Worm (Caenorhabditis elegans) whole organism, mixed stage, embryonic: ENCODE results near the gene F11E6.11.

Source experiments
- drap-1 ChIP-seq: fragments of 200-800 bp; sonication (Bioruptor generic); optimal IDR thresholded peaks from 3 replicates; lab custom pipeline; 2018; ENCODE audit warnings: mild to moderate bottlenecking, missing genetic modification characterization, missing compliant biosample characterization
- nhr-28 ChIP-seq: fragments of 150-350 bp; optimal IDR thresholded peaks from 2 replicates; lab custom pipeline; 2014; ENCODE audit warnings: missing biosample characterization, missing genetic modification characterization
- pha-4 ChIP-seq: fragments of 150-350 bp; optimal IDR thresholded peaks from 2 replicates; lab custom pipeline; 2018; ENCODE audit warnings: missing biosample characterization, missing genetic modification reagents, missing genetic modification characterization
- unc-62 ChIP-seq: fragments of 150-350 bp; optimal IDR thresholded peaks from 2 replicates; lab custom pipeline; 2014; ENCODE audit warnings: missing biosample characterization, missing genetic modification reagents, missing genetic modification characterization

DNA sequence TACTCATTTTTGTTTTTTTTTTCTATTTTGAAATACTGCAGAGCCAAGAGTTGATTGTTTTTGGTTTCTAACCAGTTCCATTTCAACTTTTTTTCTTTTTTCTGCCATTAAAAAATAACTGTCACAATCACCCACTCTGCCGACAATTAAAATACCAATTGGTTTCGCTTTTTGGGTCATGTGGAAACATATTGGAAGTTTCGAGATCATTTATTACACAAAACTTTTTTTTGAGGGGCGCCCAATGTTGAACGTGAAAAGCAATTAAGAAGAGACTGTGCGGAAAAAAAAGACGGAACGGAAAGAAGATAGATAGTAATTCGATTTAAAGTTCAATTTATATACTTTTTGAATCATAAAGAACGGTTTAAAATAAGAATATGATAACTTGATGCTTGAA, 31.4 kb downstream of the F11E6.11 start:
- no peak for TF ChIP-seq unc-62 (GFP tag; lab: Kevin White, UChicago)
- no peak for TF ChIP-seq nhr-28
- TF ChIP-seq drap-1 (GFP tag; lab: Kevin White, UChicago), result no peak
- TF ChIP-seq pha-4 (tag; lab: Kevin White, UChicago), result no peak
